Worm (Caenorhabditis elegans) whole organism, young adult: Measurements from ENCODE around the gene nlp-82.

ENCODE experiments used
- D2030.7 ChIP-seq: fragments of 200-800 bp; sonication (Bioruptor generic); IDR thresholded peaks from 2 replicates; pipeline ENCODE4 v1.3.6; 2022; ENCODE audit warnings: missing genetic modification reagents, missing genetic modification characterization, missing compliant biosample characterization
- T07F8.4 ChIP-seq: sonication (generic microtip); optimal IDR thresholded peaks from 2 replicates; lab custom pipeline; 2016; ENCODE audit warnings: mild to moderate bottlenecking, missing genetic modification characterization, moderate library complexity, missing compliant biosample characterization
- nhr-80 ChIP-seq: sonication (generic microtip); optimal IDR thresholded peaks from 2 replicates; lab custom pipeline; 2016; ENCODE audit warnings: missing genetic modification characterization, missing compliant biosample characterization
- sea-2 ChIP-seq: fragments of 200-800 bp; sonication (Bioruptor generic); IDR thresholded peaks from 2 replicates; pipeline ENCODE4 v1.3.6; 2022; ENCODE audit warnings: missing genetic modification characterization, missing compliant biosample characterization
- tbx-9 ChIP-seq: sonication (generic microtip); optimal IDR thresholded peaks from 2 replicates; lab custom pipeline; 2016; ENCODE audit warnings: borderline replicate concordance, missing genetic modification characterization, inconsistent platforms, missing compliant biosample characterization
- ztf-3 ChIP-seq: fragments of 200-800 bp; sonication (Bioruptor generic); optimal IDR thresholded peaks from 2 replicates; lab custom pipeline; 2018; ENCODE audit warnings: mild to moderate bottlenecking, missing genetic modification characterization, missing compliant biosample characterization

ce11 chrII:9281595-9281994 is 27.5 kb upstream of the nlp-82 start:
- TF ChIP-seq T07F8.4 (no peak), D2030.7 (no peak), nhr-80 (tag; lab: Kevin White, UChicago) (no peak), tbx-9 (tag; lab: Kevin White, UChicago) (no peak), ztf-3 (no peak), sea-2 (GFP tag; lab: Robert Waterston, UW) (no peak)
